Worm (Caenorhabditis elegans) whole organism, L2 larva: Measurements from ENCODE around the gene F07E5.9.

Experiments
- lin-13 ChIP-seq: fragments of 150-350 bp; optimal IDR thresholded peaks from 2 replicates; lab custom pipeline; 2014; ENCODE audit warnings: missing biosample characterization, missing genetic modification reagents, missing genetic modification characterization
- nhr-77 ChIP-seq: fragments of 150-350 bp; optimal IDR thresholded peaks from 2 replicates; lab custom pipeline; 2014; ENCODE audit warnings: missing biosample characterization, missing genetic modification characterization

- TF ChIP-seq lin-13 (no peak), nhr-77 (tag; lab: Kevin White, UChicago) (no peak)
Observed at ce11 chrII:2099139-2099976, 19.0 kb upstream of the F07E5.9 start, which contains the start of gene math-42.
